Fruit fly (Drosophila melanogaster) whole organism, embryonic: ENCODE measurements around the gene Zir.

Source experiments
- BEAF-32 ChIP-seq: fragments of 200-800 bp; sonication (Bioruptor generic); optimal IDR thresholded peaks from 3 replicates; lab custom pipeline; 2017; ENCODE audit warnings: missing biosample characterization, missing genetic modification characterization, mild to moderate bottlenecking, moderate library complexity, missing genetic modification reagents
- Bgb ChIP-seq: fragments of 200-800 bp; sonication (Bioruptor generic); IDR thresholded peaks from 2 replicates; pipeline ENCODE4 v1.3.6; 2022; ENCODE audit warnings: missing biosample characterization, missing genetic modification characterization; ENCODE audit not compliant: partially characterized antibody
- CG10366 ChIP-seq: fragments of 200-800 bp; sonication (Bioruptor generic); IDR thresholded peaks from 2 replicates; pipeline ENCODE4 v1.3.6; 2022; ENCODE audit warnings: missing biosample characterization, missing genetic modification characterization
- CG11247 ChIP-seq: fragments of 200-800 bp; sonication (Bioruptor generic); IDR thresholded peaks from 2 replicates; pipeline ENCODE4 v1.3.6; 2022; ENCODE audit warnings: missing biosample characterization, missing genetic modification characterization
- CG11398 ChIP-seq: fragments of 200-800 bp; sonication (Bioruptor generic); optimal IDR thresholded peaks from 2 replicates; lab custom pipeline; 2016; ENCODE audit warnings: missing biosample characterization, missing genetic modification characterization
- CG11560 ChIP-seq: fragments of 200-800 bp; sonication (Bioruptor generic); IDR thresholded peaks from 3 replicates; pipeline ENCODE4 v1.3.6; 2022; ENCODE audit warnings: missing biosample characterization, missing genetic modification characterization
- CG11695 ChIP-seq: fragments of 200-800 bp; sonication (Bioruptor generic); IDR thresholded peaks from 3 replicates; pipeline ENCODE4 v1.3.6; 2022; ENCODE audit warnings: missing biosample characterization, missing genetic modification characterization
- CG11696 ChIP-seq: fragments of 200-800 bp; sonication (Bioruptor generic); IDR thresholded peaks from 2 replicates; pipeline ENCODE4 v1.3.6; 2022; ENCODE audit warnings: missing biosample characterization, missing genetic modification characterization
- CG12769 ChIP-seq: fragments of 200-800 bp; sonication (Bioruptor generic); optimal IDR thresholded peaks from 2 replicates; lab custom pipeline; 2019; ENCODE audit warnings: missing biosample characterization, mild to moderate bottlenecking, missing genetic modification characterization, moderate library complexity
- CG13296 ChIP-seq: fragments of 200-800 bp; sonication (Bioruptor generic); optimal IDR thresholded peaks from 3 replicates; lab custom pipeline; 2018; ENCODE audit warnings: missing biosample characterization, mild to moderate bottlenecking, missing genetic modification characterization
- CG14441 ChIP-seq: fragments of 200-800 bp; sonication (Bioruptor generic); IDR thresholded peaks from 2 replicates; pipeline ENCODE4 v1.3.6; 2022; ENCODE audit warnings: missing biosample characterization, missing genetic modification characterization
- CG15269 ChIP-seq: fragments of 200-800 bp; sonication (Bioruptor generic); optimal IDR thresholded peaks from 2 replicates; lab custom pipeline; 2018; ENCODE audit warnings: missing biosample characterization, mild to moderate bottlenecking, missing genetic modification characterization, moderate library complexity
- CG1603 ChIP-seq: fragments of 200-800 bp; sonication (Bioruptor generic); optimal IDR thresholded peaks from 2 replicates; lab custom pipeline; 2019; ENCODE audit warnings: missing biosample characterization, mild to moderate bottlenecking, missing genetic modification characterization, moderate library complexity
- CG17912 ChIP-seq: fragments of 200-800 bp; sonication (Bioruptor generic); optimal IDR thresholded peaks from 2 replicates; lab custom pipeline; 2018; ENCODE audit warnings: missing biosample characterization, mild to moderate bottlenecking, missing genetic modification characterization
- CG18011 ChIP-seq: fragments of 200-800 bp; sonication (Bioruptor generic); optimal IDR thresholded peaks from 2 replicates; lab custom pipeline; 2017; ENCODE audit warnings: missing biosample characterization, missing genetic modification characterization, mild to moderate bottlenecking, moderate library complexity, missing genotype
- CG2116 ChIP-seq: fragments of 200-800 bp; sonication (Bioruptor generic); optimal IDR thresholded peaks from 3 replicates; lab custom pipeline; 2018; ENCODE audit warnings: missing biosample characterization, mild to moderate bottlenecking, missing genetic modification characterization
- CG4282 ChIP-seq: fragments of 200-800 bp; sonication (Bioruptor generic); optimal IDR thresholded peaks from 2 replicates; lab custom pipeline; 2016; ENCODE audit warnings: missing biosample characterization, missing genetic modification characterization
- CG43689 ChIP-seq: fragments of 200-800 bp; sonication (Bioruptor generic); IDR thresholded peaks from 2 replicates; pipeline ENCODE4 v1.3.6; 2022; ENCODE audit warnings: missing biosample characterization, missing genetic modification characterization
- CG4854 ChIP-seq: fragments of 200-800 bp; sonication (Bioruptor generic); optimal IDR thresholded peaks from 2 replicates; lab custom pipeline; 2016; ENCODE audit warnings: missing biosample characterization, missing genetic modification characterization, inconsistent platforms
- CG6654 ChIP-seq: fragments of 200-800 bp; sonication (Bioruptor generic); optimal IDR thresholded peaks from 2 replicates; lab custom pipeline; 2017; ENCODE audit warnings: missing biosample characterization, mild to moderate bottlenecking, missing genetic modification characterization
- CG6689 ChIP-seq: fragments of 200-800 bp; sonication (Bioruptor generic); IDR thresholded peaks from 2 replicates; pipeline ENCODE4 v1.3.6; 2022; ENCODE audit warnings: missing biosample characterization, missing genetic modification characterization
- CG6791 ChIP-seq: fragments of 200-800 bp; sonication (Bioruptor generic); IDR thresholded peaks from 3 replicates; pipeline ENCODE4 v1.3.6; 2022; ENCODE audit warnings: missing biosample characterization, missing genetic modification characterization; ENCODE audit not compliant: partially characterized antibody
- CG7987 ChIP-seq: fragments of 200-800 bp; sonication (Bioruptor generic); optimal IDR thresholded peaks from 2 replicates; lab custom pipeline; 2018; ENCODE audit warnings: missing biosample characterization, mild to moderate bottlenecking, missing genetic modification characterization, moderate library complexity
- Camta ChIP-seq: fragments of 200-800 bp; sonication (Bioruptor generic); optimal IDR thresholded peaks from 2 replicates; lab custom pipeline; 2016; ENCODE audit warnings: missing biosample characterization, missing genetic modification characterization
- Dfd ChIP-seq, 2 experiments: fragments of >200 bp; optimal IDR thresholded peaks; 2 replicates each; lab custom pipeline; 2017; ENCODE audit warnings: missing biosample characterization in 2 of 2, missing genetic modification characterization in 2 of 2
- E2f2 ChIP-seq: fragments of 200-800 bp; sonication (Bioruptor generic); IDR thresholded peaks from 2 replicates; pipeline ENCODE4 v1.3.6; 2022; ENCODE audit warnings: missing biosample characterization, missing genetic modification characterization
- Ets65A ChIP-seq: fragments of 200-800 bp; sonication (Bioruptor generic); peaks from one replicate; lab custom pipeline; 2016; ENCODE audit warnings: missing biosample characterization, missing genetic modification characterization
- Fer1 ChIP-seq: fragments of 200-800 bp; sonication (Bioruptor generic); optimal IDR thresholded peaks from 2 replicates; lab custom pipeline; 2017; ENCODE audit warnings: missing biosample characterization, mild to moderate bottlenecking, missing genetic modification characterization
- HmgD ChIP-seq: fragments of 200-800 bp; sonication (Bioruptor generic); optimal IDR thresholded peaks from 3 replicates; lab custom pipeline; 2016; ENCODE audit warnings: missing biosample characterization, missing genetic modification characterization
- Hr78 ChIP-seq, 2 experiments: fragments of 200-800 bp in 1 of 2; fragments of >200 bp in 1 of 2; sonication (Bioruptor generic) in 1 of 2; optimal IDR thresholded peaks; 2 replicates each; lab custom pipeline; 2017 to 2019; ENCODE audit warnings: missing biosample characterization in 2 of 2, missing genetic modification characterization in 2 of 2, mild to moderate bottlenecking in 1 of 2, moderate library complexity in 1 of 2
- MBD-R2 ChIP-seq: fragments of 200-800 bp; sonication (Bioruptor generic); IDR thresholded peaks from 2 replicates; pipeline ENCODE4 v1.3.6; 2022; ENCODE audit warnings: missing biosample characterization, missing genetic modification characterization
- Neu2 ChIP-seq: fragments of 200-800 bp; sonication (Bioruptor generic); optimal IDR thresholded peaks from 3 replicates; lab custom pipeline; 2016; ENCODE audit warnings: missing biosample characterization, missing genetic modification characterization, borderline replicate concordance
- Ptx1 ChIP-seq: fragments of 200-800 bp; sonication (Bioruptor generic); IDR thresholded peaks from 2 replicates; pipeline ENCODE4 v1.3.6; 2022; ENCODE audit warnings: missing biosample characterization, missing genetic modification characterization
- Usf ChIP-seq: fragments of 200-800 bp; sonication (Bioruptor generic); optimal IDR thresholded peaks from 2 replicates; lab custom pipeline; 2017; ENCODE audit warnings: missing genotype, missing biosample characterization, missing genetic modification characterization
- cato ChIP-seq: fragments of 200-800 bp; sonication (Bioruptor generic); optimal IDR thresholded peaks from 2 replicates; lab custom pipeline; 2016; ENCODE audit warnings: missing biosample characterization, missing genetic modification characterization, borderline replicate concordance
- caup ChIP-seq: fragments of 200-800 bp; sonication (Bioruptor generic); optimal IDR thresholded peaks from 3 replicates; lab custom pipeline; 2017; ENCODE audit warnings: missing biosample characterization, mild to moderate bottlenecking, missing genetic modification characterization, moderate library complexity; ENCODE audit not compliant: severe bottlenecking
- cg ChIP-seq: fragments of 200-800 bp; sonication (Bioruptor generic); optimal IDR thresholded peaks from 3 replicates; lab custom pipeline; 2019; ENCODE audit warnings: missing biosample characterization, mild to moderate bottlenecking, missing genetic modification characterization, moderate library complexity
- chif ChIP-seq, 2 experiments: fragments of 200-800 bp; sonication (Bioruptor generic); optimal IDR thresholded peaks; 3 replicates each; lab custom pipeline; 2016; ENCODE audit warnings: missing biosample characterization in 2 of 2, missing genetic modification characterization in 2 of 2
- dmrt99B ChIP-seq: fragments of 200-800 bp; sonication (Bioruptor generic); optimal IDR thresholded peaks from 2 replicates; lab custom pipeline; 2018; ENCODE audit warnings: missing biosample characterization, mild to moderate bottlenecking, missing genetic modification characterization, moderate library complexity
- emc ChIP-seq: fragments of 200-800 bp; sonication (Bioruptor generic); optimal IDR thresholded peaks from 2 replicates; lab custom pipeline; 2016; ENCODE audit warnings: missing biosample characterization, missing genetic modification characterization
- esg ChIP-seq: fragments of 200-800 bp; sonication (Bioruptor generic); conservative IDR thresholded peaks from 2 replicates; pipeline ENCODE4 v1.3.6; 2022; ENCODE audit warnings: missing biosample characterization, missing genetic modification characterization
- hb ChIP-seq: fragments of 200-800 bp; sonication (Bioruptor generic); IDR thresholded peaks from 3 replicates; pipeline ENCODE4 v1.3.6; 2022; ENCODE audit warnings: missing biosample characterization, missing genetic modification characterization; ENCODE audit not compliant: partially characterized antibody
- odd ChIP-seq: fragments of 200-800 bp; sonication (Bioruptor generic); optimal IDR thresholded peaks from 2 replicates; lab custom pipeline; 2017; ENCODE audit warnings: missing biosample characterization, mild to moderate bottlenecking, missing genetic modification characterization
- pnt ChIP-seq: fragments of 200-800 bp; sonication (Bioruptor generic); optimal IDR thresholded peaks from 3 replicates; lab custom pipeline; 2016; ENCODE audit warnings: missing biosample characterization, missing genetic modification characterization
- pum ChIP-seq: fragments of 200-800 bp; sonication (Bioruptor generic); optimal IDR thresholded peaks from 2 replicates; lab custom pipeline; 2016; ENCODE audit warnings: missing biosample characterization, missing genetic modification characterization
- schlank ChIP-seq: fragments of 200-800 bp; sonication (Bioruptor generic); optimal IDR thresholded peaks from 2 replicates; lab custom pipeline; 2018; ENCODE audit warnings: missing biosample characterization, mild to moderate bottlenecking, missing genetic modification characterization
- slou ChIP-seq: fragments of 200-800 bp; sonication (Bioruptor generic); optimal IDR thresholded peaks from 3 replicates; lab custom pipeline; 2016; ENCODE audit warnings: missing biosample characterization, missing genetic modification characterization
- sqz ChIP-seq: fragments of 200-800 bp; sonication (Bioruptor generic); optimal IDR thresholded peaks from 3 replicates; lab custom pipeline; 2018; ENCODE audit warnings: missing biosample characterization, mild to moderate bottlenecking, missing genetic modification characterization
- stwl ChIP-seq: fragments of 200-800 bp; sonication (Bioruptor generic); optimal IDR thresholded peaks from 3 replicates; lab custom pipeline; 2018; ENCODE audit warnings: missing biosample characterization, mild to moderate bottlenecking, missing genetic modification characterization, moderate library complexity
- tna ChIP-seq: fragments of 200-800 bp; sonication (Bioruptor generic); IDR thresholded peaks from 2 replicates; pipeline ENCODE4 v1.3.6; 2022; ENCODE audit warnings: missing biosample characterization, missing genetic modification characterization; ENCODE audit not compliant: partially characterized antibody
- trh ChIP-seq: fragments of 200-800 bp; sonication (Bioruptor generic); optimal IDR thresholded peaks from 2 replicates; lab custom pipeline; 2016; ENCODE audit warnings: missing biosample characterization, missing genetic modification characterization

Gene Zir

dm6 chr2L:106540-106939, 12.0 kb downstream of the Zir start, which contains the start of the genes Nhe1 and Sam-S (continued):
- TF ChIP-seq CG11247 (GFP tag; lab: Robert Waterston, UW) (no peak), CG4854 (GFP tag; lab: Kevin White, UChicago) (no peak), BEAF-32 (peak; percentile 31), cato (GFP tag; lab: Kevin White, UChicago) (no peak), CG15269 (tag; lab: Kevin White, UChicago) (no peak), CG14441 (GFP tag; lab: Robert Waterston, UW) (no peak), MBD-R2 (GFP tag; lab: Robert Waterston, UW) (peak; percentile 44; the same call in 1 of the 2 replicates), hb (GFP tag; lab: Robert Waterston, UW) (no peak), CG6791 (0 out of 3 replicates have a peak, but pooled peaks have one; percentile 27), CG2116 (GFP tag; lab: Kevin White, UChicago) (peak; percentile 29), CG12769 (tag; lab: Kevin White, UChicago) (no peak), CG18011 (GFP tag; lab: Kevin White, UChicago) (no peak), Ets65A (GFP tag; lab: Kevin White, UChicago) (no peak), Usf (GFP tag; lab: Kevin White, UChicago) (no peak), sqz (GFP tag; lab: Kevin White, UChicago) (no peak), CG17912 (GFP tag; lab: Kevin White, UChicago) (no peak), HmgD (no peak), CG10366 (GFP tag; lab: Robert Waterston, UW) (no peak), trh (GFP tag; lab: Kevin White, UChicago) (no peak), CG4282 (no peak), Ptx1 (no peak), CG6689 (no peak), Neu2 (GFP tag; lab: Kevin White, UChicago) (no peak), caup (GFP tag; lab: Kevin White, UChicago) (no peak), CG7987 (no peak), cg (GFP tag; lab: Kevin White, UChicago) (no peak), emc (GFP tag; lab: Kevin White, UChicago) (no peak), tna (GFP tag; lab: Robert Waterston, UW) (no peak), Hr78 (GFP tag; optimal IDR thresholded peaks at IDR 0.05; lab: Kevin White, UChicago) (no peak), slou (GFP tag; lab: Kevin White, UChicago) (no peak), stwl (tag; lab: Kevin White, UChicago) (peak; percentile 8), Fer1 (GFP tag; lab: Kevin White, UChicago) (no peak), Camta (GFP tag; lab: Kevin White, UChicago) (no peak), CG43689 (GFP tag; lab: Robert Waterston, UW) (no peak), CG11560 (tag; lab: Robert Waterston, UW) (no peak), CG13296 (no peak), CG1603 (tag; lab: Kevin White, UChicago) (peak; percentile 8), E2f2 (GFP tag; lab: Robert Waterston, UW) (peak; percentile 89), CG11398 (no peak), CG6654 (GFP tag; lab: Kevin White, UChicago) (no peak), esg (GFP tag; lab: Robert Waterston, UW) (no peak), Bgb (GFP tag; lab: Robert Waterston, UW) (0 out of 2 replicates have a peak, but pooled peaks have one; percentile 10), pnt (GFP tag; lab: Kevin White, UChicago) (no peak), schlank (tag; lab: Kevin White, UChicago) (no peak), dmrt99B (tag; lab: Kevin White, UChicago) (no peak), Dfd (GFP tag; optimal IDR thresholded peaks at IDR 0.05; lab: Kevin White, UChicago) (no peak), CG11695 (no peak), pum (GFP tag; lab: Kevin White, UChicago) (no peak), chif (GFP tag; optimal IDR thresholded peaks at IDR 0.05; lab: Kevin White, UChicago) (no peak), CG11696 (GFP tag; lab: Robert Waterston, UW) (no peak), odd (GFP tag; lab: Kevin White, UChicago) (no peak)
